Fruit fly (Drosophila melanogaster): ENCODE results near the gene CG31635.

CG31635 gene

DNA sequence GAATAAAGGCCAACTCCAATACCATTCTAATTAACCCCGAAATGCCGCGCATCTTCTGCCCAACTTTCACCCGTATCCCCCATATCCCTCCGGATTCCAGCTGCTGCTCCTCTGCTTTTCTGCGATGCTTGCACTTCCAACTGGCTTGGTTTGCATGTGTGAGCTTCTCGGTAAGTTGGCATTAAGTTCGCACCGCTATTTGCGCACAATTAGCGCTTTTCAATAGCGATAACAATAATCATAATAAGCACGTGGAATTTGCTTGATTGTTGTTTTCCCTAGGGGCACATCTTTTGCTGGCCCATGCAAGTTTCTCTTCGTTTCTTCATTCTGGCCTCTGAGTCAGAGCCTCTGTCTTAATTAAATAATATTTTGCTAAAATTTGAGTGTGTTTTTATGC is 26.9 kb downstream of the CG31635 start:
- no peak for TF ChIP-seq ttk (optimal IDR thresholded peaks at IDR 0.05)
- no peak for TF ChIP-seq psq (optimal IDR thresholded peaks at IDR 0.05)
- no peak for TF ChIP-seq insv (optimal IDR thresholded peaks at IDR 0.05)
- TF ChIP-seq Sin3A (optimal IDR thresholded peaks at IDR 0.05) = no peak
- TF ChIP-seq h (optimal IDR thresholded peaks at IDR 0.05) = no peak
- no peak for TF ChIP-seq Myc (optimal IDR thresholded peaks at IDR 0.05)

DNA sequence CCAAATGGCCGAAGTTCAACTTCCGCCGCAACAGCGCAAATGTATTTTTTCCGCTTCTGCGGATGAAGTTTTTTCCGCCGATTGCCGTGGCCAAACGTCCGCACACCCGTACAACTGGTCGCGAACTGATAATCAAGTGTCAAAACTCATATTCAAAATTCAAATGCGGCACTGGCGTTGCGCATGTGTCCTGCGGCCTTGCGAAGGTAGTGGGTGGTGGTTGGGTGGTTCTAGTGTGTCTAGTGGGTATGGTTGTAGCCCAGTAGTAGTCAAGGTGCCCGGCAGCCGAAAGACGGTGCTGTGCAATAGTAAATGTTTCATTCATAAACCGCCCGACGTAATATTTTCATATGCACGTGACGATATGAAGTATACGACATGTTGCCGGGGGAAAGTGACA is 27.3 kb downstream of the CG31635 start, which contains the start of gene DIP-iota:
Gene DIP-iota (minus strand): TSS at position 101 of the 400 bp plus-strand sequence.
- no peak for TF ChIP-seq Sin3A (optimal IDR thresholded peaks at IDR 0.05)
- no peak for TF ChIP-seq ttk (optimal IDR thresholded peaks at IDR 0.05)
- TF ChIP-seq Myc (optimal IDR thresholded peaks at IDR 0.05) = no peak
- no peak for TF ChIP-seq h (optimal IDR thresholded peaks at IDR 0.05)
- no peak for TF ChIP-seq insv (optimal IDR thresholded peaks at IDR 0.05)
- no peak for TF ChIP-seq psq (optimal IDR thresholded peaks at IDR 0.05)

dm6 chr2L:6614229-6614935 is 34.5 kb downstream of the CG31635 start:
- TF ChIP-seq Sin3A (optimal IDR thresholded peaks at IDR 0.05) (no peak), Myc (optimal IDR thresholded peaks at IDR 0.05) (no peak), insv (optimal IDR thresholded peaks at IDR 0.05) (no peak), h (optimal IDR thresholded peaks at IDR 0.05) (no peak), psq (optimal IDR thresholded peaks at IDR 0.05) (no peak), ttk (optimal IDR thresholded peaks at IDR 0.05) (no peak)

DNA sequence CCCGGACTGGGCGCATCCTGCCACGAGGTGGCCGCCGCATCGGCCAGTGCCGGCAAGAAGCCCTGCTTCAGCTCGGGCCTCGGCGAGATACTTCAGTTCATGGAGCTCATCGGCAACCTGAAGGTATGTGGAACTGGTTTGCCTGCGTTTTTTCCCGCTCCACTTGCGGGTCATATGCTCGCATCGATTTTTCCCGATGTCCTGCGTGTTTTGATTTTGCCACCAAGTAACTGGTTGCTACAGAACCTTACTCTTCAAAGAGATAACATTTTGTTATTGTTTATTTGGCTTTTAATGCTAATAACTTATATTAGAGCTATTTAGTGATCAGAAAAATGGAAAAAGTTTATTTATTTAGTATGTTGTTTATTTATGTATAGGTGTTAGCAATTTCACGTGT is 35.8 kb downstream of the CG31635 start:
- TF ChIP-seq Myc (optimal IDR thresholded peaks at IDR 0.05) = no peak
- no peak for TF ChIP-seq h (optimal IDR thresholded peaks at IDR 0.05)
- TF ChIP-seq insv (optimal IDR thresholded peaks at IDR 0.05) = no peak
- TF ChIP-seq psq (optimal IDR thresholded peaks at IDR 0.05) = no peak

DNA sequence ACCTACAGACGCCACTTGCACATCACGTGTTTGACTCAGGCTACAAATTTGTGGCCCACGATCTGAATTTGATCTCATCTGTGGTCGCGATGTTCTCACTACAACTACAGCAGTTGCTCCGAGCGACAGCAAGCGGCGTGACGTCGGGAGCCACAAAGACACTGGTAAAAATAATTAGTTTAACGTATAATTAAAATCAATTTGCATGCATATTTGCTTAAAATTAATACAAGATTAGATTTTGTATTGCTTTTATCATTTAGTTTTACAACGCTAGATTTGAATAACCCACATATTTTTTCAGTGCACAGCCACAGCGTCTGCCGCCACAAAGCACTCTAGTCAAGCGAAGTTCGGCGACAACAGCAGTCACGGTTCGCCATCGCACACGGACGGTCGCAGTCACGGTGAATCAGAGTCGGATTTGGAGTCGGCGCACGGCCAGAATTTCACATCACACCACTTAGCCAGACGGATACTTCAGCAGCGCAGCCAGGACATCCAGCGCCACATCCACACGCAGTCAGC is 36.4 kb downstream of the CG31635 start:
- TF ChIP-seq insv (optimal IDR thresholded peaks at IDR 0.05) = no peak

- TF ChIP-seq h (optimal IDR thresholded peaks at IDR 0.05) (no peak), ttk (optimal IDR thresholded peaks at IDR 0.05) (no peak), insv (optimal IDR thresholded peaks at IDR 0.05) (no peak), Myc (optimal IDR thresholded peaks at IDR 0.05) (no peak), psq (optimal IDR thresholded peaks at IDR 0.05) (no peak), Sin3A (optimal IDR thresholded peaks at IDR 0.05) (no peak)
Observed at dm6 chr2L:6611374-6612005, 37.4 kb downstream of the CG31635 start.

dm6 chr2L:6610683-6611373 is 38.1 kb downstream of the CG31635 start, which contains the start of gene CG11050:
TSS of gene CG11050 (plus strand) at chr2L:6611011.
- no peak for TF ChIP-seq h (optimal IDR thresholded peaks at IDR 0.05)
- no peak for TF ChIP-seq ttk (optimal IDR thresholded peaks at IDR 0.05)
- TF ChIP-seq psq (optimal IDR thresholded peaks at IDR 0.05) = no peak
- TF ChIP-seq Myc (optimal IDR thresholded peaks at IDR 0.05) = no peak
- no peak for TF ChIP-seq Sin3A (optimal IDR thresholded peaks at IDR 0.05)
- no peak for TF ChIP-seq insv (optimal IDR thresholded peaks at IDR 0.05)

dm6 chr2L:6601018-6601505 is 47.9 kb downstream of the CG31635 start, which contains the start of gene Dpp10:
TSS of gene Dpp10 (minus strand) at chr2L:6601068.
- TF ChIP-seq insv (optimal IDR thresholded peaks at IDR 0.05) = no peak
- TF ChIP-seq Myc (optimal IDR thresholded peaks at IDR 0.05) = no peak
- TF ChIP-seq ttk (optimal IDR thresholded peaks at IDR 0.05) = no peak
- TF ChIP-seq h (optimal IDR thresholded peaks at IDR 0.05) = no peak
- no peak for TF ChIP-seq psq (optimal IDR thresholded peaks at IDR 0.05)
- TF ChIP-seq Sin3A (optimal IDR thresholded peaks at IDR 0.05) = no peak

- TF ChIP-seq insv (optimal IDR thresholded peaks at IDR 0.05) = no peak
- no peak for TF ChIP-seq psq (optimal IDR thresholded peaks at IDR 0.05)
- no peak for TF ChIP-seq ttk (optimal IDR thresholded peaks at IDR 0.05)
- no peak for TF ChIP-seq h (optimal IDR thresholded peaks at IDR 0.05)
- no peak for TF ChIP-seq Sin3A (optimal IDR thresholded peaks at IDR 0.05)
- no peak for TF ChIP-seq Myc (optimal IDR thresholded peaks at IDR 0.05)
Observed at dm6 chr2L:6595027-6595426, 53.9 kb downstream of the CG31635 start.

dm6 chr2L:6584346-6584745 is 64.6 kb downstream of the CG31635 start:
- TF ChIP-seq psq (optimal IDR thresholded peaks at IDR 0.05) = no peak
- TF ChIP-seq Myc (optimal IDR thresholded peaks at IDR 0.05) = no peak
- TF ChIP-seq insv (optimal IDR thresholded peaks at IDR 0.05) = no peak
- TF ChIP-seq ttk (optimal IDR thresholded peaks at IDR 0.05) = no peak
- TF ChIP-seq h (optimal IDR thresholded peaks at IDR 0.05) = no peak
- no peak for TF ChIP-seq Sin3A (optimal IDR thresholded peaks at IDR 0.05)

Data from Kc167 (cell line).